Fruit fly (Drosophila melanogaster) whole organism, prepupa: ENCODE measurements around the gene CG34338.
A peak's percentile ranks its signal among the peaks of the same experiment; 100 is the strongest.

Experiments
- CG10631 ChIP-seq: fragments of 200-800 bp; sonication (Bioruptor generic); optimal IDR thresholded peaks from 2 replicates; lab custom pipeline; 2016; ENCODE audit warnings: missing biosample characterization, missing genetic modification characterization
- CG10669 ChIP-seq: fragments of 200-800 bp; sonication (Bioruptor generic); optimal IDR thresholded peaks from 3 replicates; lab custom pipeline; 2018; ENCODE audit warnings: missing biosample characterization, mild to moderate bottlenecking, missing genetic modification characterization, moderate library complexity
- CG11762 ChIP-seq: fragments of 200-800 bp; sonication (Bioruptor generic); optimal IDR thresholded peaks from 3 replicates; lab custom pipeline; 2016; ENCODE audit warnings: missing biosample characterization, missing genetic modification characterization; ENCODE audit not compliant: insufficient read depth
- CG11902 ChIP-seq: fragments of 200-800 bp; sonication (Bioruptor generic); optimal IDR thresholded peaks from 3 replicates; lab custom pipeline; 2016; ENCODE audit warnings: missing biosample characterization, missing genetic modification characterization
- CG15336 ChIP-seq: fragments of 200-800 bp; sonication (Bioruptor generic); IDR thresholded peaks from 2 replicates; pipeline ENCODE4 v1.3.6; 2022; ENCODE audit warnings: missing biosample characterization, missing genetic modification characterization
- CG1621 ChIP-seq: fragments of 200-800 bp; sonication (Bioruptor generic); optimal IDR thresholded peaks from 3 replicates; lab custom pipeline; 2018; ENCODE audit warnings: missing biosample characterization, mild to moderate bottlenecking, missing genetic modification characterization
- CG3032 ChIP-seq: fragments of 200-800 bp; optimal IDR thresholded peaks from 2 replicates; lab custom pipeline; 2019; ENCODE audit warnings: missing biosample characterization, mild to moderate bottlenecking, missing genetic modification characterization, moderate library complexity
- CG31627 ChIP-seq: fragments of 200-800 bp; sonication (Bioruptor generic); optimal IDR thresholded peaks from 3 replicates; lab custom pipeline; 2016; ENCODE audit warnings: missing biosample characterization, missing genetic modification characterization
- CG3919 ChIP-seq: fragments of 200-800 bp; sonication (Bioruptor generic); optimal IDR thresholded peaks from 3 replicates; lab custom pipeline; 2016; ENCODE audit warnings: missing biosample characterization, missing genetic modification characterization
- CG6163 ChIP-seq: fragments of 200-800 bp; sonication (Bioruptor generic); IDR thresholded peaks from 3 replicates; pipeline ENCODE4 v1.3.6; 2022; ENCODE audit warnings: missing biosample characterization, missing genetic modification characterization
- CG6276 ChIP-seq: fragments of 200-800 bp; sonication (Bioruptor generic); optimal IDR thresholded peaks from 2 replicates; lab custom pipeline; 2017; ENCODE audit warnings: missing biosample characterization, mild to moderate bottlenecking, missing genetic modification characterization
- CG6792 ChIP-seq: fragments of 200-800 bp; sonication (Bioruptor generic); optimal IDR thresholded peaks from 3 replicates; lab custom pipeline; 2016; ENCODE audit warnings: missing biosample characterization, missing genetic modification characterization
- CG6808 ChIP-seq: fragments of 200-800 bp; sonication (Bioruptor generic); optimal IDR thresholded peaks from 3 replicates; lab custom pipeline; 2017; ENCODE audit warnings: missing biosample characterization, missing genetic modification characterization, mild to moderate bottlenecking, moderate library complexity, missing genetic modification reagents
- CG6854 ChIP-seq: fragments of 200-800 bp; sonication (Bioruptor generic); optimal IDR thresholded peaks from 2 replicates; lab custom pipeline; 2017; ENCODE audit warnings: missing biosample characterization, mild to moderate bottlenecking, missing genetic modification characterization
- CG8632 ChIP-seq: fragments of 200-800 bp; sonication (Bioruptor generic); optimal IDR thresholded peaks from 3 replicates; lab custom pipeline; 2016; ENCODE audit warnings: missing biosample characterization, missing genetic modification characterization
- CG9139 ChIP-seq: fragments of 200-800 bp; sonication (Bioruptor generic); optimal IDR thresholded peaks from 3 replicates; lab custom pipeline; 2017; ENCODE audit warnings: missing biosample characterization, mild to moderate bottlenecking, missing genetic modification characterization
- Eip75B ChIP-seq: fragments of 200-800 bp; sonication (Bioruptor generic); optimal IDR thresholded peaks from 3 replicates; lab custom pipeline; 2016; ENCODE audit warnings: missing biosample characterization, missing genetic modification characterization
- Eip78C ChIP-seq: fragments of 200-800 bp; sonication (Bioruptor generic); peaks from one replicate; lab custom pipeline; 2016; ENCODE audit warnings: missing biosample characterization, missing genetic modification characterization
- Eip93F ChIP-seq: fragments of 200-800 bp; sonication (Bioruptor generic); optimal IDR thresholded peaks from 2 replicates; lab custom pipeline; 2016; ENCODE audit warnings: missing biosample characterization, mild to moderate bottlenecking, missing genetic modification characterization
- Ets21C ChIP-seq: fragments of 200-800 bp; sonication (Bioruptor generic); optimal IDR thresholded peaks from 3 replicates; lab custom pipeline; 2016; ENCODE audit warnings: missing biosample characterization, missing genetic modification characterization
- Hr38 ChIP-seq: sonication (Bioruptor generic); optimal IDR thresholded peaks from 2 replicates; lab custom pipeline; 2016; ENCODE audit warnings: missing biosample characterization, missing genetic modification characterization
- Lpt ChIP-seq: fragments of 200-800 bp; sonication (Bioruptor generic); optimal IDR thresholded peaks from 3 replicates; lab custom pipeline; 2016; ENCODE audit warnings: missing biosample characterization, missing genetic modification characterization
- Met ChIP-seq: fragments of 200-800 bp; sonication (Bioruptor generic); optimal IDR thresholded peaks from 3 replicates; lab custom pipeline; 2016; ENCODE audit warnings: missing biosample characterization, missing genetic modification characterization
- Sox102F ChIP-seq: fragments of 200-800 bp; sonication (Bioruptor generic); optimal IDR thresholded peaks from 2 replicates; lab custom pipeline; 2016; ENCODE audit warnings: missing biosample characterization, mild to moderate bottlenecking, missing genetic modification characterization
- Sox15 ChIP-seq: fragments of 200-800 bp; sonication (Bioruptor generic); optimal IDR thresholded peaks from 3 replicates; lab custom pipeline; 2016; ENCODE audit warnings: missing biosample characterization, missing genetic modification characterization
- acj6 ChIP-seq: fragments of 200-800 bp; sonication (Bioruptor generic); optimal IDR thresholded peaks from 3 replicates; lab custom pipeline; 2016; ENCODE audit warnings: missing biosample characterization, missing genetic modification characterization
- cyc ChIP-seq: fragments of 200-800 bp; sonication (Bioruptor generic); optimal IDR thresholded peaks from 3 replicates; lab custom pipeline; 2016; ENCODE audit warnings: missing biosample characterization, missing genetic modification characterization
- dsx ChIP-seq: fragments of 200-800 bp; optimal IDR thresholded peaks from 3 replicates; lab custom pipeline; 2019; ENCODE audit warnings: missing biosample characterization, mild to moderate bottlenecking, missing genetic modification characterization, moderate library complexity; ENCODE audit not compliant: poor library complexity, severe bottlenecking
- esn ChIP-seq: fragments of 200-800 bp; sonication (Bioruptor generic); optimal IDR thresholded peaks from 2 replicates; lab custom pipeline; 2016; ENCODE audit warnings: missing biosample characterization, mild to moderate bottlenecking, missing genetic modification characterization, moderate library complexity
- fd85E ChIP-seq: fragments of 200-800 bp; sonication (Bioruptor generic); optimal IDR thresholded peaks from 3 replicates; lab custom pipeline; 2016; ENCODE audit warnings: missing biosample characterization, missing genetic modification characterization
- fkh ChIP-seq: fragments of 200-800 bp; sonication (Bioruptor generic); optimal IDR thresholded peaks from 3 replicates; lab custom pipeline; 2017; ENCODE audit warnings: missing biosample characterization, mild to moderate bottlenecking, missing genetic modification characterization, moderate library complexity
- net ChIP-seq: fragments of 200-800 bp; sonication (Bioruptor generic); optimal IDR thresholded peaks from 3 replicates; lab custom pipeline; 2016; ENCODE audit warnings: missing biosample characterization, missing genetic modification characterization
- pdm3 ChIP-seq: fragments of 200-800 bp; sonication (Bioruptor generic); optimal IDR thresholded peaks from 3 replicates; lab custom pipeline; 2016; ENCODE audit warnings: missing biosample characterization, missing genetic modification characterization
- ss ChIP-seq, 2 experiments: fragments of 200-800 bp; sonication (Bioruptor generic); optimal IDR thresholded peaks; 2 replicates in 1 of 2; 3 replicates in 1 of 2; lab custom pipeline; 2017 to 2018; ENCODE audit warnings: mild to moderate bottlenecking in 2 of 2, missing biosample characterization in 2 of 2, missing genetic modification characterization in 2 of 2, moderate library complexity in 1 of 2
- svp ChIP-seq: fragments of 200-800 bp; sonication (Bioruptor generic); peaks from one replicate; lab custom pipeline; 2016; ENCODE audit warnings: missing biosample characterization, missing genetic modification characterization
- topi ChIP-seq: fragments of 200-800 bp; sonication (Bioruptor generic); optimal IDR thresholded peaks from 3 replicates; lab custom pipeline; 2016; ENCODE audit warnings: missing biosample characterization, missing genetic modification characterization
- vri ChIP-seq: fragments of 200-800 bp; sonication (Bioruptor generic); optimal IDR thresholded peaks from 3 replicates; lab custom pipeline; 2016; ENCODE audit warnings: missing biosample characterization, mild to moderate bottlenecking, missing genetic modification characterization

Gene CG34338

dm6 chrX:7736593-7736992, 31.9 kb upstream of the CG34338 start, which contains the start of gene Tom40:
Gene Tom40, plus strand, starts transcription at chrX:7736893.
- TF ChIP-seq CG6163 (no peak), Sox15 (GFP tag; lab: Kevin White, UChicago) (no peak), CG11762 (GFP tag; lab: Kevin White, UChicago) (no peak), dsx (no peak), svp (GFP tag; lab: Kevin White, UChicago) (no peak), acj6 (GFP tag; lab: Kevin White, UChicago) (no peak), topi (no peak), cyc (GFP tag; lab: Kevin White, UChicago) (no peak), CG11902 (GFP tag; lab: Kevin White, UChicago) (no peak), CG6808 (GFP tag; lab: Kevin White, UChicago) (no peak), Sox102F (GFP tag; lab: Kevin White, UChicago) (no peak), CG9139 (GFP tag; lab: Kevin White, UChicago) (no peak), CG6276 (GFP tag; lab: Kevin White, UChicago) (no peak), ss (GFP tag; optimal IDR thresholded peaks at IDR 0.05; lab: Kevin White, UChicago) (no peak), Eip75B (GFP tag; lab: Kevin White, UChicago) (no peak)

DNA sequence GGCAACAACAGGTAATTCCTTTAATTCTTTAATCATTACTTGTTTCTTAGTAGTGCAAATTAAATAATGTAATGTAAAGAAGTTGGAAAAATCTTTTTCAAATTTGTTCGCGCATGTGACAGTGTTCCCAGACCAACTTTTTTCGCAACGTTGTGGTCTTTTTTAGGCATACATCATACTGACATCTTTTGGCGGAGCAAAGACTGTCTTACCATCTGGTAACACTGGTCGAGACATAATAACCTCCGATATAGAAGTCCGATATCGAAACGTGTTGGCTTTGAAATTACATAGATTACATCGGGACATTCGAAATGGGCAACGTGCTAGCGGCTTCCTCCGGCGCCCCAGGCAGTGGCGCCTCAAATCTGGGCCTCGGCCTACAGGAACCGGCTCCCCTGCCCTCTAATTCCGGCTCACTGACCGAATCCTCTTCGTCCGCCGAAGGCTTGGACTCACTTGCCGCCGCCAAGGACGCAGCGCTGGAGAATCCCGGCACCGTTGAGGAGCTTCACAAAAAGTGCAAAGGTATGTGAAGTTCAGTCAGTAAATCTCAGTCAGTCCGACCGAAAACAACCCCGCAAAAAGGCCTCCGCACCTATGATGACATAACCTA, 31.3 kb upstream of the CG34338 start:
- TF ChIP-seq vri (peak; percentile 46), ss (GFP tag; optimal IDR thresholded peaks at IDR 0.05; lab: Kevin White, UChicago) (no peak), CG1621 (peak; percentile 7), svp (GFP tag; lab: Kevin White, UChicago) (peak; percentile 87)

DNA sequence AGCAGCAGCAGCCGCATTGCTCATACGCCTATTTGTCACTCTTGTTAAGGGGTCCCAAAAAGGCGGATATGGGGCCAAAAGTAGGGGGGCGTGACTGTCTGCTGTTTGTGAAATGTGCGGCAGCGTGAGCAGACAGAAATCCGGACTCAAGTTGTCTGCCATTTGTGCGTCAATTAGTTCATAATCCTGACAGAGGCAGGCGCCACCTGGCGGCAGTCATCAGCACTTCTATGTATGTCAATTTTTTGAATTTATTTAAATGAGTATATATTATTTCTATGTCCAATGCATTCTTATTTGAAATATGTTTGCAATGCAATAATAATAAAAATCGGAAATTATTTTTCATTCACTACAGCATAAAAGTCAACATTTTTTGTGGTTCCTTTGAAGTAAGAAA, 24.5 kb upstream of the CG34338 start:
- no peak for TF ChIP-seq acj6 (GFP tag; lab: Kevin White, UChicago)
- TF ChIP-seq Ets21C (GFP tag; lab: Kevin White, UChicago): no peak
- no peak for TF ChIP-seq CG3032
- TF ChIP-seq CG1621: no peak
- no peak for TF ChIP-seq CG6854 (GFP tag; lab: Kevin White, UChicago)
- TF ChIP-seq Eip75B (GFP tag; lab: Kevin White, UChicago): no peak
- TF ChIP-seq esn (GFP tag; lab: Kevin White, UChicago): no peak
- no peak for TF ChIP-seq CG15336 (GFP tag; lab: Robert Waterston, UW)
- TF ChIP-seq CG3919: no peak
- no peak for TF ChIP-seq Met (GFP tag; lab: Kevin White, UChicago)
- TF ChIP-seq Hr38: no peak
- no peak for TF ChIP-seq fd85E
- TF ChIP-seq CG11762 (GFP tag; lab: Kevin White, UChicago): no peak
- no peak for TF ChIP-seq dsx
- TF ChIP-seq CG9139 (GFP tag; lab: Kevin White, UChicago): no peak
- TF ChIP-seq fkh (GFP tag; lab: Kevin White, UChicago): no peak
- TF ChIP-seq CG6276 (GFP tag; lab: Kevin White, UChicago): no peak
- TF ChIP-seq CG8632: no peak

dm6 chrX:7746342-7746741, 22.2 kb upstream of the CG34338 start:
- TF ChIP-seq CG10631 (GFP tag; lab: Kevin White, UChicago): no peak
- TF ChIP-seq pdm3 (GFP tag; lab: Kevin White, UChicago): no peak
- TF ChIP-seq, all 60 proteins: peak for 0

- TF ChIP-seq CG1621 (no peak), vri (no peak), CG6163 (no peak), CG6792 (GFP tag; lab: Kevin White, UChicago) (no peak), Eip78C (GFP tag; lab: Kevin White, UChicago) (no peak), Lpt (GFP tag; lab: Kevin White, UChicago) (no peak), CG31627 (no peak), net (GFP tag; lab: Kevin White, UChicago) (no peak), Hr38 (no peak), fd85E (no peak), Eip93F (no peak), CG11902 (GFP tag; lab: Kevin White, UChicago) (no peak), CG10669 (GFP tag; lab: Kevin White, UChicago) (no peak)
Observed at dm6 chrX:7764682-7765081, 3.9 kb upstream of the CG34338 start, which contains the start of gene Ir7a. Gene Ir7a, plus strand, starts transcription at chrX:7764982.
